Worm (Caenorhabditis elegans) whole organism, L4/young adult: ENCODE measurements around the gene warf-1.

Experiments used
- W03F9.2 ChIP-seq: fragments of 150-350 bp; optimal IDR thresholded peaks from 2 replicates; lab custom pipeline; 2014; ENCODE audit warnings: missing biosample characterization, missing genetic modification characterization
- dao-5 ChIP-seq: sonication (generic microtip); optimal IDR thresholded peaks from 2 replicates; lab custom pipeline; 2016; ENCODE audit warnings: missing genotype, missing genetic modification characterization, moderate library complexity, missing compliant biosample characterization
- him-1 ChIP-seq: sonication (generic microtip); optimal IDR thresholded peaks from 2 replicates; lab custom pipeline; 2016; ENCODE audit warnings: missing genotype, missing genetic modification reagents, missing genetic modification characterization, missing compliant biosample characterization

- TF ChIP-seq W03F9.2 (tag; lab: Kevin White, UChicago) (no peak), dao-5 (tag; lab: Kevin White, UChicago) (no peak), him-1 (tag; lab: Kevin White, UChicago) (no peak)
Observed at ce11 chrIV:7646861-7647260, 12.3 kb downstream of the warf-1 start.
